Worm (Caenorhabditis elegans) whole organism, L3 larva: Measurements from ENCODE around the gene F54E4.3.

Experiments
- aly-2 ChIP-seq: fragments of 150-350 bp; optimal IDR thresholded peaks from 2 replicates; lab custom pipeline; 2014; ENCODE audit warnings: missing biosample characterization, missing genetic modification characterization
- ama-1 ChIP-seq: fragments of 150-350 bp; optimal IDR thresholded peaks from 2 replicates; lab custom pipeline; 2018
- ceh-16 ChIP-seq: sonication (generic microtip); optimal IDR thresholded peaks from 2 replicates; lab custom pipeline; 2017; ENCODE audit warnings: missing biosample characterization, missing genetic modification characterization
- ceh-28 ChIP-seq: fragments of 150-350 bp; optimal IDR thresholded peaks from 2 replicates; lab custom pipeline; 2014; ENCODE audit warnings: missing biosample characterization, missing genetic modification reagents, missing genetic modification characterization
- ceh-82 ChIP-seq: fragments of 150-350 bp; optimal IDR thresholded peaks from 2 replicates; lab custom pipeline; 2014; ENCODE audit warnings: missing biosample characterization, missing genetic modification characterization
- ceh-9 ChIP-seq: sonication (generic microtip); optimal IDR thresholded peaks from 2 replicates; lab custom pipeline; 2018; ENCODE audit warnings: missing biosample characterization, missing genetic modification characterization
- daf-12 ChIP-seq: fragments of 150-350 bp; optimal IDR thresholded peaks from 2 replicates; lab custom pipeline; 2014; ENCODE audit warnings: missing biosample characterization, missing genetic modification reagents, missing genetic modification characterization
- egl-5 ChIP-seq: fragments of 150-350 bp; optimal IDR thresholded peaks from 2 replicates; lab custom pipeline; 2017; ENCODE audit warnings: missing biosample characterization, missing genetic modification reagents, missing genetic modification characterization, inconsistent platforms
- elt-1 ChIP-seq: fragments of 150-350 bp; optimal IDR thresholded peaks from 2 replicates; lab custom pipeline; 2014; ENCODE audit warnings: missing biosample characterization, missing genetic modification characterization
- elt-2 ChIP-seq: sonication (generic microtip); optimal IDR thresholded peaks from 2 replicates; lab custom pipeline; 2016; ENCODE audit warnings: missing genetic modification reagents, mild to moderate bottlenecking, missing genetic modification characterization, missing compliant biosample characterization
- elt-3 ChIP-seq, 3 experiments: fragments of 150-350 bp in 1 of 3; sonication (generic microtip) in 2 of 3; optimal IDR thresholded peaks; 2 replicates in 2 of 3; 4 replicates in 1 of 3; lab custom pipeline; 2014 to 2017; ENCODE audit warnings: missing biosample characterization in 3 of 3, missing genetic modification characterization in 3 of 3
- eor-1 ChIP-seq, 2 experiments: fragments of 150-350 bp; optimal IDR thresholded peaks; 2 replicates each; lab custom pipeline; 2014 to 2018; ENCODE audit warnings: missing biosample characterization in 2 of 2, missing genetic modification characterization in 2 of 2
- fos-1 ChIP-seq: fragments of 150-350 bp; optimal IDR thresholded peaks from 2 replicates; lab custom pipeline; 2014; ENCODE audit warnings: missing biosample characterization, missing genetic modification characterization
- lin-39 ChIP-seq: fragments of 150-350 bp; optimal IDR thresholded peaks from 2 replicates; lab custom pipeline; 2018; ENCODE audit warnings: missing biosample characterization, missing genetic modification reagents, missing genetic modification characterization
- lsy-12 ChIP-seq: sonication (generic microtip); optimal IDR thresholded peaks from 2 replicates; lab custom pipeline; 2016; ENCODE audit warnings: mild to moderate bottlenecking, missing genetic modification characterization, missing compliant biosample characterization
- mdl-1 ChIP-seq: fragments of 150-350 bp; optimal IDR thresholded peaks from 2 replicates; lab custom pipeline; 2014; ENCODE audit warnings: missing biosample characterization, missing genetic modification characterization
- mml-1 ChIP-seq: fragments of 150-350 bp; sonication (generic microtip); optimal IDR thresholded peaks from 3 replicates; lab custom pipeline; 2014; ENCODE audit warnings: missing biosample characterization, missing genetic modification characterization
- nfya-1 ChIP-seq: sonication (generic microtip); optimal IDR thresholded peaks from 2 replicates; lab custom pipeline; 2017; ENCODE audit warnings: missing genetic modification characterization, mild to moderate bottlenecking, missing compliant biosample characterization, antibody characterized with exemption, moderate library complexity; ENCODE audit not compliant: insufficient read depth
- nhr-11 ChIP-seq: fragments of 150-350 bp; optimal IDR thresholded peaks from 2 replicates; lab custom pipeline; 2014; ENCODE audit warnings: missing biosample characterization, missing genetic modification characterization
- nhr-12 ChIP-seq: fragments of 150-350 bp; optimal IDR thresholded peaks from 2 replicates; lab custom pipeline; 2014; ENCODE audit warnings: missing biosample characterization, missing genetic modification characterization
- nhr-23 ChIP-seq: fragments of 150-350 bp; optimal IDR thresholded peaks from 2 replicates; lab custom pipeline; 2014; ENCODE audit warnings: missing biosample characterization, missing genetic modification reagents, missing genetic modification characterization
- nhr-237 ChIP-seq: fragments of 150-350 bp; optimal IDR thresholded peaks from 2 replicates; lab custom pipeline; 2014; ENCODE audit warnings: missing biosample characterization, missing genetic modification characterization
- nhr-25 ChIP-seq: sonication (generic microtip); optimal IDR thresholded peaks from 2 replicates; lab custom pipeline; 2017; ENCODE audit warnings: missing biosample characterization, missing genetic modification characterization
- nhr-28 ChIP-seq: fragments of 150-350 bp; optimal IDR thresholded peaks from 2 replicates; lab custom pipeline; 2014; ENCODE audit warnings: missing biosample characterization, missing genetic modification characterization
- nhr-43 ChIP-seq: sonication (generic microtip); optimal IDR thresholded peaks from 2 replicates; lab custom pipeline; 2016; ENCODE audit warnings: mild to moderate bottlenecking, missing genetic modification characterization, missing compliant biosample characterization; ENCODE audit not compliant: poor library complexity, severe bottlenecking
- nhr-77 ChIP-seq: fragments of 150-350 bp; optimal IDR thresholded peaks from 2 replicates; lab custom pipeline; 2014; ENCODE audit warnings: missing biosample characterization, missing genetic modification characterization
- pha-4 ChIP-seq: fragments of 150-350 bp; optimal IDR thresholded peaks from 2 replicates; lab custom pipeline; 2014; ENCODE audit warnings: missing biosample characterization, missing genetic modification reagents, missing genetic modification characterization
- pqm-1 ChIP-seq: fragments of 150-350 bp; optimal IDR thresholded peaks from 2 replicates; lab custom pipeline; 2017; ENCODE audit warnings: missing biosample characterization, missing genetic modification characterization, inconsistent platforms
- snpc-4 ChIP-seq: fragments of 150-350 bp; optimal IDR thresholded peaks from 2 replicates; lab custom pipeline; 2014; ENCODE audit warnings: missing biosample characterization, missing genetic modification characterization
- tbx-2 ChIP-seq: sonication (generic microtip); optimal IDR thresholded peaks from 2 replicates; lab custom pipeline; 2016; ENCODE audit warnings: mild to moderate bottlenecking, missing genetic modification characterization, missing compliant biosample characterization
- unc-39 ChIP-seq: sonication (generic microtip); optimal IDR thresholded peaks from 4 replicates; lab custom pipeline; 2017; ENCODE audit warnings: missing biosample characterization, missing genetic modification characterization
- unc-62 ChIP-seq: fragments of 150-350 bp; sonication (generic microtip); optimal IDR thresholded peaks from 4 replicates; lab custom pipeline; 2014; ENCODE audit warnings: missing biosample characterization, missing genetic modification reagents, missing genetic modification characterization
- zag-1 ChIP-seq: fragments of 150-350 bp; optimal IDR thresholded peaks from 2 replicates; lab custom pipeline; 2014; ENCODE audit warnings: missing biosample characterization, missing genetic modification characterization
- ztf-11 ChIP-seq: fragments of 150-350 bp; optimal IDR thresholded peaks from 2 replicates; lab custom pipeline; 2014; ENCODE audit warnings: missing biosample characterization, missing genetic modification characterization

Gene F54E4.3

DNA sequence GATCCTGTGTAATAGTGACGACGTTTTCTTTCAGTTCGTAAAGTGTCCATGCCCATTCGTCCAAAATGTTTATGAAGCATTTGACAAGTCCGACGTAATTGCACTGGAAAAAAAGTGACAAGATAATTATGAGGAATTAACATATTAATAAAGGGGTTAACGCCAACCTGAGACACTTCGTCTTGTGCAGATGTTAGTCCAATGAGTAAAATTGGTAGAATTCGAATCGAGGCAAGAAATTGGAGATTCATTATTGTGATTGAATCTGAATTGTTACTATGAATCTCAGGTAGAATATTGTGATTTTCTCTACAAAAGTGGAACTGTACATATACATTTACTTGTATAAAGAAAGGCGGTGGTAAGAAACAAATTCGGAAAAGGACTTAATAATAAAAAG is at the start of gene F54E4.3:
Gene F54E4.3 (minus strand): TSS at position 265 of the 400 bp plus-strand sequence.
- TF ChIP-seq nhr-43 (no peak), ceh-16 (tag; lab: Kevin White, UChicago) (no peak), nhr-28 (tag; lab: Kevin White, UChicago) (no peak), pqm-1 (tag; lab: Kevin White, UChicago) (no peak), fos-1 (tag; lab: Kevin White, UChicago) (no peak), ztf-11 (tag; lab: Kevin White, UChicago) (no peak), pha-4 (tag; lab: Kevin White, UChicago) (no peak), mml-1 (no peak), elt-1 (no peak), unc-39 (tag; lab: Kevin White, UChicago) (no peak), nfya-1 (no peak), ceh-28 (tag; lab: Kevin White, UChicago) (no peak), ama-1 (lab: Kevin White, UChicago) (no peak), elt-2 (tag; lab: Kevin White, UChicago) (no peak), mdl-1 (no peak), zag-1 (tag; lab: Kevin White, UChicago) (no peak), ceh-82 (tag; lab: Kevin White, UChicago) (no peak), ceh-9 (tag; lab: Kevin White, UChicago) (no peak)

DNA sequence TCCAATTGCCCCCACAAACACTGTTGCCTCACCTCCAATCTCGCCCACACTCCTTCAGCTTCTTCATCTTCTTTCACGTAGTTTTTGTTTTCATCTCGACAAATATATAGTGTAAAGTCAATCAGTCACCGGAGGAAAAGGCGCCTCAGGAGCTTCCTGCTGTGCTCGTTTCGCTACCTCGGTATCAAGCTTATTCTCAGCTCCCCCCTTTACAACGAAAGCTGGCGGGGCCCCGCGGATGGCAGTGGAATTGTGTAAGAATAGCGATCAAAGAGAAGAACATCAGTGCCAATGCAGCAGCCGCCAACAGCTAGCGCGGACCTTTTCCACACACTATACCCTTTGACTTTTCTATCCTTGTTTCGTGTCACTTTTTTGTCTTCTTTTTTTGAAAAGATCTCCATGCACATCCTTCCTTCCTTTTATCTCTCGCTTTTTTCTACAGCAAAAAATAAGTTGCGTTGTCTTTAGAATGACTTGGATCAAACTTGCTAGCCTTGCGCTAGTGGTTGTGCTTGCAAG is 48.2 kb upstream of the F54E4.3 start, which contains the start of gene csq-1:
Gene csq-1 (plus strand): TSS at position 472 of the 522 bp plus-strand sequence.
- no peak for TF ChIP-seq ceh-16 (tag; lab: Kevin White, UChicago)
- peak; percentile 2 for TF ChIP-seq nfya-1
- TF ChIP-seq ceh-9 (tag; lab: Kevin White, UChicago) = no peak

DNA sequence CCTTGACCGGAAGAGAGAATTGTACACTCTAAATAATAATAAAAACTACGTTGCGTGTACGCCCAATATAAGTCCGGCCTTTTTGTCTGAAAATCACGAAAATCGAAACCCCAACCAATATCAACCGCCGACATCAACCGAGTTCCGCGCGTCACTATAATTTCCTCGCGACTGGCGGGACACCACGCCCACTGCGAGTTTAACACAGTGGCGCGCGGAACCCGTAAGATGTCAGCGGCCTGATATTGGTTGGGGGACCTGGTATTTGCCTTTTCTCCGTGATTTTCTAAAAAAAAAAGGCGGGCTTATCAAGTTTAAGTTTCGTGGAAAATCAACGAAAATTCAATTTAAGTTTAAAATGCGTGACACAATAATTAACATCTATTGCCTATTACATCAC is 44.3 kb upstream of the F54E4.3 start:
- peak; percentile 39 for TF ChIP-seq snpc-4
- TF ChIP-seq elt-1 = no peak

DNA sequence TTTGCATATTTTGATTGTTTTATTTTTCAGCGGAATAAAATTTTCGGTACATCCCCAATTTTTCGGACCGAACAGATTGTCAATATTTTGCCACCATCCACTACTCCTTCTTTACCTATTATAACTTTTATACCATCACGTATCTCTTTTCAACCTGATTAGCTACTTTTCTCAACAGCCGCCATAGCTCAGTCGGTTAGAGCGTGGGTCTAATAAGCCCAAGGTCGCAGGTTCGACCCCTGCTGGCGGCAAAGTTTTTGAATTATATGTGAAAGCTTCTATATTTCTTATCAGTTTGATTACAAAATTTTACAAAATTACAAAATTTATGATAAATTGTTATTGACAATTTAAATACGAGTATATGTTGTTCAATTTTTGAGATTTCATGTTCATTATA is 42.8 kb upstream of the F54E4.3 start:
- TF ChIP-seq egl-5 (no peak), daf-12 (tag; lab: Kevin White, UChicago) (no peak), unc-62 (GFP tag; lab: Kevin White, UChicago) (no peak), nhr-23 (tag; lab: Kevin White, UChicago) (no peak), nhr-25 (tag; lab: Kevin White, UChicago) (peak; percentile 19), snpc-4 (no peak), unc-39 (tag; lab: Kevin White, UChicago) (no peak), nhr-77 (tag; lab: Kevin White, UChicago) (no peak), elt-2 (tag; lab: Kevin White, UChicago) (peak; percentile 17), ceh-9 (tag; lab: Kevin White, UChicago) (no peak), nhr-28 (tag; lab: Kevin White, UChicago) (no peak), aly-2 (tag; lab: Kevin White, UChicago) (no peak), ceh-28 (tag; lab: Kevin White, UChicago) (no peak), elt-3 (tag; optimal IDR thresholded peaks at IDR 0.05; lab: Kevin White, UChicago) (no peak)

DNA sequence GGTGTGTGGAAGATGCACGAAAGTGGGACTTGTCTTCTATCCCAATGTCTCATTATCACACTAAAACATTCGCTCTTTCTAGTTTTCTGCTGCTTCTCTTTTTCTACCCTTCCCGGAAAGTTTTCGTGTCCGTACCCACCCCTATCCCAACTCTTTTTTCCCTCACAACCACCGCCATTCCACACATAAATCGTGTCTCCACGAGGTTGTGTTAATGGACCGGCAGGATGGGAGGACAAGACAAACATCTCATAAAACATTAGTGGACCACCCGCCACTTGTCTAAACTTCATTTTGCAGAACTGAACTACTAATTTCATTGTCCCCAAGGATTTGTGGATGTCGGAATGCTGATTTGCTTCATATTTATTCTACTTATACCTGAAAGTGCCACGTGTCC is 37.8 kb upstream of the F54E4.3 start, which contains the start of gene slt-1:
Gene slt-1 (plus strand): TSS at position 301 of the 400 bp plus-strand sequence.
- TF ChIP-seq nhr-237 (tag; lab: Kevin White, UChicago) (no peak), egl-5 (peak; percentile 72)
- TF ChIP-seq, all 47 proteins: peak for 1

DNA sequence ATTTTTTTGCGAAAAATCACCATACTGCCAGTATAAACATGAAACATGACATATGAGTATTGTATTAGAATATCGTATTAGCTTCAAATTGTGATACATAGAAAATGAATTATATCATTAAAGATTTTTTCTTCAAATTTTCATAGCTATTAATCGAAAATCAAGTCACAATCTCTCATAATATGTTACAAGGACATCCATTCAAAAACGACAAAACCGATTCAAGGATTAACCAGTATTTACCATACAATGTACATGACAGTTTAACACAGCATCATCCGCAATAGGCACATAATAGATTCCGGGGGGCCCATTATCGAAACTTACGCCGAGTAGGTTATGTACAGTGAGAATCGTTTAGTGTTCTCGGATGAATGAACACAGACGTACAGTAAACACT is 35.1 kb upstream of the F54E4.3 start:
- TF ChIP-seq ceh-82 (tag; lab: Kevin White, UChicago) = no peak
- no peak for TF ChIP-seq nhr-77 (tag; lab: Kevin White, UChicago)
- no peak for TF ChIP-seq mml-1
- TF ChIP-seq nhr-12 (tag; lab: Kevin White, UChicago) = no peak
- no peak for TF ChIP-seq ceh-28 (tag; lab: Kevin White, UChicago)
- no peak for TF ChIP-seq fos-1 (tag; lab: Kevin White, UChicago)
- TF ChIP-seq nhr-237 (tag; lab: Kevin White, UChicago) = no peak
- TF ChIP-seq tbx-2 (tag; lab: Kevin White, UChicago) = no peak
- no peak for TF ChIP-seq lin-39 (tag; lab: Kevin White, UChicago)
- no peak for TF ChIP-seq pqm-1 (tag; lab: Kevin White, UChicago)
- no peak for TF ChIP-seq nhr-11 (tag; lab: Kevin White, UChicago)
- TF ChIP-seq eor-1 (tag; optimal IDR thresholded peaks at IDR 0.05; lab: Kevin White, UChicago) = no peak
- no peak for TF ChIP-seq lsy-12
- TF ChIP-seq nhr-23 (tag; lab: Kevin White, UChicago) = no peak
- no peak for TF ChIP-seq nhr-43
